Worm (Caenorhabditis elegans) whole organism, L4 larva: ENCODE results near the gene T24B8.7.

Experiments
- R02D3.7 ChIP-seq: fragments of 150-350 bp; sonication (generic microtip); optimal IDR thresholded peaks from 3 replicates; lab custom pipeline; 2014; ENCODE audit warnings: missing biosample characterization, missing genetic modification characterization
- T20F7.1 ChIP-seq: fragments of 200-800 bp; sonication (Bioruptor generic); optimal IDR thresholded peaks from 2 replicates; lab custom pipeline; 2018; ENCODE audit warnings: mild to moderate bottlenecking, missing genetic modification characterization, missing compliant biosample characterization
- Y48G9A.11 ChIP-seq: fragments of 200-800 bp; sonication (Bioruptor generic); IDR thresholded peaks from 2 replicates; pipeline ENCODE4 v1.3.6; 2022; ENCODE audit warnings: missing genetic modification reagents, missing genetic modification characterization, missing compliant biosample characterization
- Y5F2A.4 ChIP-seq: fragments of 200-800 bp; sonication (Bioruptor generic); optimal IDR thresholded peaks from 2 replicates; lab custom pipeline; 2018; ENCODE audit warnings: mild to moderate bottlenecking, missing genetic modification characterization, missing compliant biosample characterization
- aha-1 ChIP-seq: fragments of 150-350 bp; peaks from one replicate; lab custom pipeline; 2014; ENCODE audit warnings: missing biosample characterization, missing genetic modification characterization
- aly-2 ChIP-seq: sonication (generic microtip); optimal IDR thresholded peaks from 2 replicates; lab custom pipeline; 2018; ENCODE audit warnings: missing biosample characterization, missing genetic modification characterization
- ama-1 ChIP-seq: fragments of 150-350 bp; optimal IDR thresholded peaks from 2 replicates; lab custom pipeline; 2014; ENCODE audit warnings: inconsistent platforms, mixed read lengths
- arid-1 ChIP-seq: fragments of 200-800 bp; sonication (Bioruptor generic); conservative IDR thresholded peaks from 2 replicates; pipeline ENCODE4 v1.3.6; 2022; ENCODE audit warnings: missing genetic modification reagents, missing genetic modification characterization, missing compliant biosample characterization
- cey-2 ChIP-seq: sonication (generic microtip); optimal IDR thresholded peaks from 3 replicates; lab custom pipeline; 2017; ENCODE audit warnings: missing genetic modification characterization, mild to moderate bottlenecking, missing compliant biosample characterization, antibody characterized with exemption, borderline replicate concordance; ENCODE audit not compliant: insufficient read depth
- ctbp-1 ChIP-seq: fragments of 200-800 bp; sonication (Bioruptor generic); IDR thresholded peaks from 2 replicates; pipeline ENCODE4 v1.3.6; 2022; ENCODE audit warnings: missing genetic modification reagents, missing genetic modification characterization, missing compliant biosample characterization
- daf-16 ChIP-seq, 3 experiments: sonication (generic microtip); optimal IDR thresholded peaks; 2 replicates each; lab custom pipeline; 2016 to 2017; ENCODE audit warnings: missing genetic modification characterization in 3 of 3, missing genetic modification reagents in 3 of 3, mild to moderate bottlenecking in 2 of 3, missing compliant biosample characterization in 2 of 3, missing biosample characterization in 1 of 3, moderate library complexity in 1 of 3
- daf-19 ChIP-seq: fragments of 200-800 bp; sonication (Bioruptor generic); conservative IDR thresholded peaks from 2 replicates; pipeline ENCODE4 v1.3.6; 2022; ENCODE audit warnings: missing genetic modification characterization, missing compliant biosample characterization
- dmd-6 ChIP-seq: fragments of 200-800 bp; sonication (Bioruptor generic); IDR thresholded peaks from 2 replicates; pipeline ENCODE4 v1.3.6; 2022; ENCODE audit warnings: missing genetic modification reagents, missing genetic modification characterization, missing compliant biosample characterization
- dmd-9 ChIP-seq: fragments of 200-800 bp; sonication (Bioruptor generic); IDR thresholded peaks from 2 replicates; pipeline ENCODE4 v1.3.6; 2022; ENCODE audit warnings: missing genetic modification reagents, missing genetic modification characterization, missing compliant biosample characterization
- dve-1 ChIP-seq: sonication (generic microtip); optimal IDR thresholded peaks from 2 replicates; lab custom pipeline; 2017; ENCODE audit warnings: antibody characterized with exemption, mild to moderate bottlenecking, missing genetic modification characterization, missing compliant biosample characterization; ENCODE audit not compliant: insufficient read depth
- fos-1 ChIP-seq: fragments of 150-350 bp; optimal IDR thresholded peaks from 2 replicates; lab custom pipeline; 2014; ENCODE audit warnings: missing biosample characterization, missing genetic modification characterization
- gei-8 ChIP-seq: fragments of 200-800 bp; sonication (Bioruptor generic); optimal IDR thresholded peaks from 2 replicates; lab custom pipeline; 2018; ENCODE audit warnings: mild to moderate bottlenecking, missing genetic modification characterization, missing compliant biosample characterization
- hif-1 ChIP-seq, 2 experiments: sonication (generic microtip); optimal IDR thresholded peaks; 2 replicates each; lab custom pipeline; 2016 to 2017; ENCODE audit warnings: missing compliant biosample characterization in 2 of 2, missing genetic modification characterization in 2 of 2, missing genetic modification reagents in 2 of 2, missing genotype in 2 of 2, mild to moderate bottlenecking in 1 of 2
- hlh-11 ChIP-seq: fragments of 200-800 bp; sonication (Bioruptor generic); optimal IDR thresholded peaks from 2 replicates; lab custom pipeline; 2018; ENCODE audit warnings: mild to moderate bottlenecking, missing genetic modification characterization, missing compliant biosample characterization
- hlh-30 ChIP-seq: sonication (generic microtip); optimal IDR thresholded peaks from 2 replicates; lab custom pipeline; 2017; ENCODE audit warnings: antibody characterized with exemption, mild to moderate bottlenecking, missing genetic modification characterization, missing compliant biosample characterization; ENCODE audit not compliant: insufficient read depth
- jun-1 ChIP-seq: fragments of 150-350 bp; optimal IDR thresholded peaks from 2 replicates; lab custom pipeline; 2014; ENCODE audit warnings: missing biosample characterization, missing genetic modification reagents, missing genetic modification characterization
- lin-1 ChIP-seq: fragments of 200-800 bp; sonication (Bioruptor generic); IDR thresholded peaks from 2 replicates; pipeline ENCODE4 v1.3.6; 2022; ENCODE audit warnings: missing genetic modification reagents, missing genetic modification characterization, missing compliant biosample characterization
- lin-29 ChIP-seq: fragments of 200-800 bp; sonication (Bioruptor generic); IDR thresholded peaks from 2 replicates; pipeline ENCODE4 v1.3.6; 2022; ENCODE audit warnings: missing genetic modification reagents, missing genetic modification characterization, missing compliant biosample characterization
- lir-3 ChIP-seq: sonication (generic microtip); optimal IDR thresholded peaks from 2 replicates; lab custom pipeline; 2016; ENCODE audit warnings: mild to moderate bottlenecking, missing genetic modification characterization, missing compliant biosample characterization
- lsy-2 ChIP-seq, 2 experiments: fragments of 150-350 bp in 1 of 2; sonication (generic microtip) in 1 of 2; optimal IDR thresholded peaks; 2 replicates each; lab custom pipeline; 2014 to 2017; ENCODE audit warnings: missing biosample characterization in 2 of 2, missing genetic modification characterization in 2 of 2
- mdl-1 ChIP-seq, 2 experiments: fragments of 150-350 bp in 1 of 2; sonication (generic microtip) in 1 of 2; optimal IDR thresholded peaks; 2 replicates each; lab custom pipeline; 2014 to 2017; ENCODE audit warnings: missing biosample characterization in 2 of 2, missing genetic modification characterization in 2 of 2
- mep-1 ChIP-seq: fragments of 150-350 bp; sonication (generic microtip); optimal IDR thresholded peaks from 3 replicates; lab custom pipeline; 2014; ENCODE audit warnings: missing biosample characterization, missing genetic modification characterization
- mxl-2 ChIP-seq: fragments of 200-800 bp; sonication (Bioruptor generic); conservative IDR thresholded peaks from 2 replicates; pipeline ENCODE4 v1.3.6; 2022; ENCODE audit warnings: missing genetic modification reagents, missing genetic modification characterization, missing compliant biosample characterization
- nhr-11 ChIP-seq: fragments of 150-350 bp; optimal IDR thresholded peaks from 2 replicates; lab custom pipeline; 2014; ENCODE audit warnings: missing biosample characterization, missing genetic modification characterization
- nhr-28 ChIP-seq: fragments of 150-350 bp; optimal IDR thresholded peaks from 2 replicates; lab custom pipeline; 2014; ENCODE audit warnings: missing biosample characterization, missing genetic modification characterization
- nhr-42 ChIP-seq: fragments of 200-800 bp; sonication (Bioruptor generic); IDR thresholded peaks from 2 replicates; pipeline ENCODE4 v1.3.6; 2022; ENCODE audit warnings: missing genetic modification characterization, missing compliant biosample characterization
- nhr-76 ChIP-seq: fragments of 150-350 bp; optimal IDR thresholded peaks from 2 replicates; lab custom pipeline; 2014; ENCODE audit warnings: missing biosample characterization, missing genetic modification characterization
- php-3 ChIP-seq: fragments of 200-800 bp; sonication (Bioruptor generic); IDR thresholded peaks from 2 replicates; pipeline ENCODE4 v1.3.6; 2022; ENCODE audit warnings: missing genetic modification reagents, missing genetic modification characterization, missing compliant biosample characterization
- pqm-1 ChIP-seq: sonication (generic microtip); optimal IDR thresholded peaks from 2 replicates; lab custom pipeline; 2017; ENCODE audit warnings: missing biosample characterization, missing genetic modification characterization
- rbr-2 ChIP-seq: sonication (generic microtip); optimal IDR thresholded peaks from 2 replicates; lab custom pipeline; 2016; ENCODE audit warnings: missing genotype, missing genetic modification characterization, missing compliant biosample characterization
- saeg-2 ChIP-seq: fragments of 200-800 bp; sonication (Bioruptor generic); IDR thresholded peaks from 2 replicates; pipeline ENCODE4 v1.3.6; 2022; ENCODE audit warnings: missing genetic modification reagents, missing genetic modification characterization, missing compliant biosample characterization
- snpc-1.2 ChIP-seq: fragments of 200-800 bp; sonication (Bioruptor generic); IDR thresholded peaks from 2 replicates; pipeline ENCODE4 v1.3.6; 2022; ENCODE audit warnings: missing genetic modification reagents, missing genetic modification characterization, missing compliant biosample characterization
- spr-3 ChIP-seq: fragments of 200-800 bp; sonication (Bioruptor generic); optimal IDR thresholded peaks from 2 replicates; lab custom pipeline; 2018; ENCODE audit warnings: mild to moderate bottlenecking, missing genetic modification characterization, missing compliant biosample characterization
- tag-97 ChIP-seq: fragments of 200-800 bp; sonication (Bioruptor generic); IDR thresholded peaks from 2 replicates; pipeline ENCODE4 v1.3.6; 2022; ENCODE audit warnings: missing genetic modification characterization, missing compliant biosample characterization
- tra-1 ChIP-seq: fragments of 200-800 bp; sonication (Bioruptor generic); IDR thresholded peaks from 2 replicates; pipeline ENCODE4 v1.3.6; 2022; ENCODE audit warnings: missing genetic modification reagents, missing genetic modification characterization, missing compliant biosample characterization
- unc-62 ChIP-seq, 3 experiments: fragments of 150-350 bp in 1 of 3; sonication (generic microtip); optimal IDR thresholded peaks in 2 of 3; peaks in 1 of 3; 1 replicate in 1 of 3; 2 replicates in 2 of 3; lab custom pipeline; 2014 to 2017; ENCODE audit warnings: missing biosample characterization in 3 of 3, missing genetic modification characterization in 3 of 3, missing genetic modification reagents in 3 of 3, missing genotype in 1 of 3
- zip-11 ChIP-seq: fragments of 200-800 bp; sonication (Bioruptor generic); IDR thresholded peaks from 2 replicates; pipeline ENCODE4 v1.3.6; 2022; ENCODE audit warnings: missing genetic modification characterization, missing compliant biosample characterization

Gene T24B8.7

DNA sequence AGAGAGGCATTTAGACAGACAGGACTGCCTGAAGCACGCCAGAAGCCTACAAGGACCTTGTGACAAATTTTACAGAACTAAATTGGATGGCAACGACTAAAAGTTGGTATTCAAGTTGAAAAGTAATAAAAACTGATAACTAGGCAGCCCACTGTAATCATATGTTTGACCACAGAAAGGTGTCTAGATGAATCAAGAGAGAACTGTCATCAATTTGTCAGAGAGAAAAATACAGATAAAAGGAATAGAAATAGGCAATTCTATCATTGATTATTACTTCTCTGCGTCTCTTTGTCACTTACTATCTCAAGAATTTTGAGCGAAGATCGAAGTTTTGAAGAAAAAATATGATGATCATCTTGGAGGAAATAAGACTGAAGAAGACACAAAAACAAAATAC lies 39.4 kb upstream of the T24B8.7 start:
- peak; percentile 67 for TF ChIP-seq aha-1
- TF ChIP-seq daf-16 (GFP tag; optimal IDR thresholded peaks at IDR 0.05; lab: Kevin White, UChicago) = no peak
- TF ChIP-seq daf-16 (tag; optimal IDR thresholded peaks at IDR 0.05; lab: Kevin White, UChicago) = peak; percentile 24
- no peak for TF ChIP-seq lsy-2 (tag; optimal IDR thresholded peaks at IDR 0.05; lab: Kevin White, UChicago)
- TF ChIP-seq ama-1 = no peak
- no peak for TF ChIP-seq tag-97 (GFP tag; lab: Robert Waterston, UW)
- TF ChIP-seq fos-1 (tag; lab: Kevin White, UChicago) = no peak
- no peak for TF ChIP-seq gei-8 (GFP tag; lab: Kevin White, UChicago)
- no peak for TF ChIP-seq lin-29 (GFP tag; lab: Robert Waterston, UW)
- TF ChIP-seq arid-1 (GFP tag; lab: Robert Waterston, UW) = no peak
- TF ChIP-seq daf-19 = no peak
- no peak for TF ChIP-seq T20F7.1 (GFP tag; lab: Kevin White, UChicago)
- TF ChIP-seq cey-2 = no peak
- no peak for TF ChIP-seq tra-1 (GFP tag; lab: Robert Waterston, UW)
- no peak for TF ChIP-seq nhr-42
- no peak for TF ChIP-seq hif-1 (tag; optimal IDR thresholded peaks at IDR 0.05; lab: Kevin White, UChicago)
- TF ChIP-seq php-3 (GFP tag; lab: Robert Waterston, UW) = no peak
- TF ChIP-seq rbr-2 (tag; lab: Kevin White, UChicago) = no peak
- TF ChIP-seq dmd-6 (GFP tag; lab: Robert Waterston, UW) = peak; percentile 73
- TF ChIP-seq Y48G9A.11 (GFP tag; lab: Robert Waterston, UW) = no peak
- TF ChIP-seq nhr-76 (tag; lab: Kevin White, UChicago) = no peak
- TF ChIP-seq nhr-28 (tag; lab: Kevin White, UChicago) = peak; percentile 46
- TF ChIP-seq snpc-1.2 (GFP tag; lab: Robert Waterston, UW) = no peak
- TF ChIP-seq nhr-11 (tag; lab: Kevin White, UChicago) = no peak
- no peak for TF ChIP-seq ctbp-1 (GFP tag; lab: Robert Waterston, UW)
- no peak for TF ChIP-seq saeg-2 (GFP tag; lab: Robert Waterston, UW)
- TF ChIP-seq dve-1 (tag; lab: Kevin White, UChicago) = peak; percentile 55
- no peak for TF ChIP-seq mep-1 (tag; lab: Kevin White, UChicago)
- peak; percentile 87 for TF ChIP-seq pqm-1 (tag; lab: Kevin White, UChicago)
- no peak for TF ChIP-seq lir-3
- TF ChIP-seq R02D3.7 (tag; lab: Kevin White, UChicago) = no peak
- no peak for TF ChIP-seq spr-3
- no peak for TF ChIP-seq mxl-2 (GFP tag; lab: Robert Waterston, UW)
- no peak for TF ChIP-seq Y5F2A.4
- TF ChIP-seq mdl-1 (tag; optimal IDR thresholded peaks at IDR 0.05; lab: Kevin White, UChicago) = no peak
- TF ChIP-seq unc-62 (GFP tag; optimal IDR thresholded peaks at IDR 0.05 in 1 of 2; lab: Kevin White, UChicago) = no peak
- TF ChIP-seq unc-62 (tag; optimal IDR thresholded peaks at IDR 0.05; lab: Kevin White, UChicago) = no peak
- peak; percentile 60 for TF ChIP-seq hlh-11 (tag; lab: Kevin White, UChicago)
- peak; percentile 58 for TF ChIP-seq hlh-30 (tag; lab: Kevin White, UChicago)
- TF ChIP-seq aly-2 (tag; lab: Kevin White, UChicago) = no peak
- no peak for TF ChIP-seq jun-1 (tag; lab: Kevin White, UChicago)
- no peak for TF ChIP-seq lin-1 (GFP tag; lab: Robert Waterston, UW)

DNA sequence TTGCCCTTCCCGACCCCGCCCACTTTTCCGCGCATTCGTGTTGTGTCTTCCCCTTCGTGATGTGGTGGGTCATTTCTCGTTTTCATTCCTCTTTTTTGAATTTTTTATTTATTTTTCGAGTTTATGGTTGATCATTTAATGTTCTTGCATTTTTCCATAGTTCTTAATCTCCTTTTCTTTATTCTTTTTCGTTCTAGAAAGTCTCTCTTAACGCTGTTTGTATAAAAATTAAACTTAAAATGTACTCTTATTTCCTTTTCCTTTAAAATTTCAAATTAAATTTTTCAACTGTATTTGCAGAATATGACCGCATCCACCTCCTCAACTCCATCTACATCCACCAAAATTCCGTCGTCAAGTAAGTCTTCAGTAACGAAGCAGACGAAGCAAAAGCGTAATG lies 32.8 kb upstream of the T24B8.7 start, which contains the start of gene hlh-3:
hlh-3 (plus strand) TSS at position 301 of the 400 bp plus-strand sequence.
- TF ChIP-seq dmd-9 = no peak
- TF ChIP-seq zip-11 (GFP tag; lab: Robert Waterston, UW) = no peak
- TF ChIP-seq, all 104 proteins: peak for 0
